Fruit fly (Drosophila melanogaster) whole organism, embryonic: ENCODE data around the gene CkIIalpha-i3.

Experiments used
- CG1024 ChIP-seq: fragments of 200-800 bp; sonication (Bioruptor generic); IDR thresholded peaks from 2 replicates; pipeline ENCODE4 v1.3.6; 2022; ENCODE audit warnings: missing biosample characterization, missing genetic modification characterization
- CG10267 ChIP-seq: fragments of 200-800 bp; sonication (Bioruptor generic); optimal IDR thresholded peaks from 2 replicates; lab custom pipeline; 2018; ENCODE audit warnings: missing biosample characterization, mild to moderate bottlenecking, missing genetic modification characterization, moderate library complexity
- CG11247 ChIP-seq: fragments of 200-800 bp; sonication (Bioruptor generic); IDR thresholded peaks from 2 replicates; pipeline ENCODE4 v1.3.6; 2022; ENCODE audit warnings: missing biosample characterization, missing genetic modification characterization
- CG12659 ChIP-seq: fragments of 200-800 bp; sonication (Bioruptor generic); optimal IDR thresholded peaks from 3 replicates; lab custom pipeline; 2017; ENCODE audit warnings: mild to moderate bottlenecking, missing biosample characterization, missing genetic modification reagents, missing genetic modification characterization
- CG12942 ChIP-seq: fragments of 200-800 bp; sonication (Bioruptor generic); optimal IDR thresholded peaks from 3 replicates; lab custom pipeline; 2016; ENCODE audit warnings: missing biosample characterization, missing genetic modification characterization
- CG13894 ChIP-seq: fragments of 200-800 bp; sonication (Bioruptor generic); optimal IDR thresholded peaks from 3 replicates; lab custom pipeline; 2018; ENCODE audit warnings: missing biosample characterization, mild to moderate bottlenecking, missing genetic modification characterization, moderate library complexity
- CG1603 ChIP-seq: fragments of 200-800 bp; sonication (Bioruptor generic); optimal IDR thresholded peaks from 2 replicates; lab custom pipeline; 2019; ENCODE audit warnings: missing biosample characterization, mild to moderate bottlenecking, missing genetic modification characterization, moderate library complexity
- CG17359 ChIP-seq: fragments of 200-800 bp; sonication (Bioruptor generic); optimal IDR thresholded peaks from 3 replicates; lab custom pipeline; 2018; ENCODE audit warnings: missing biosample characterization, mild to moderate bottlenecking, missing genetic modification characterization, moderate library complexity
- CG17385 ChIP-seq: fragments of 200-800 bp; sonication (Bioruptor generic); optimal IDR thresholded peaks from 3 replicates; lab custom pipeline; 2018; ENCODE audit warnings: missing biosample characterization, mild to moderate bottlenecking, missing genetic modification characterization
- CG2875 ChIP-seq: fragments of 200-800 bp; sonication (Bioruptor generic); optimal IDR thresholded peaks from 2 replicates; lab custom pipeline; 2017; ENCODE audit warnings: missing biosample characterization, mild to moderate bottlenecking, missing genetic modification characterization, missing genetic modification reagents
- CG30403 ChIP-seq: fragments of 200-800 bp; sonication (Bioruptor generic); optimal IDR thresholded peaks from 3 replicates; lab custom pipeline; 2016; ENCODE audit warnings: missing biosample characterization, missing genetic modification characterization
- CG30431 ChIP-seq: fragments of 200-800 bp; sonication (Bioruptor generic); optimal IDR thresholded peaks from 2 replicates; lab custom pipeline; 2017; ENCODE audit warnings: missing biosample characterization, missing genetic modification characterization
- CG3407 ChIP-seq: fragments of 200-800 bp; sonication (Bioruptor generic); optimal IDR thresholded peaks from 2 replicates; lab custom pipeline; 2018; ENCODE audit warnings: missing biosample characterization, mild to moderate bottlenecking, missing genetic modification characterization
- CG4360 ChIP-seq: fragments of 200-800 bp; sonication (Bioruptor generic); IDR thresholded peaks from 2 replicates; pipeline ENCODE4 v1.3.6; 2022; ENCODE audit warnings: missing biosample characterization, missing genetic modification characterization
- CG4730 ChIP-seq: fragments of 200-800 bp; sonication (Bioruptor generic); IDR thresholded peaks from 2 replicates; pipeline ENCODE4 v1.3.6; 2022; ENCODE audit warnings: missing biosample characterization, missing genetic modification characterization
- CG4854 ChIP-seq: fragments of 200-800 bp; sonication (Bioruptor generic); optimal IDR thresholded peaks from 2 replicates; lab custom pipeline; 2016; ENCODE audit warnings: missing biosample characterization, missing genetic modification characterization, inconsistent platforms
- CG6654 ChIP-seq: fragments of 200-800 bp; sonication (Bioruptor generic); optimal IDR thresholded peaks from 2 replicates; lab custom pipeline; 2017; ENCODE audit warnings: missing biosample characterization, mild to moderate bottlenecking, missing genetic modification characterization
- CG7372 ChIP-seq: fragments of 200-800 bp; sonication (Bioruptor generic); IDR thresholded peaks from 2 replicates; pipeline ENCODE4 v1.3.6; 2022; ENCODE audit warnings: missing biosample characterization, missing genetic modification characterization
- CG8089 ChIP-seq: fragments of 200-800 bp; sonication (Bioruptor generic); optimal IDR thresholded peaks from 3 replicates; lab custom pipeline; 2016; ENCODE audit warnings: missing biosample characterization, missing genetic modification characterization
- CG8290 ChIP-seq, 3 experiments: fragments of 200-800 bp; sonication (Bioruptor generic); optimal IDR thresholded peaks; 2 replicates each; lab custom pipeline; 2016 to 2019; ENCODE audit warnings: missing biosample characterization in 3 of 3, missing genetic modification characterization in 3 of 3, mild to moderate bottlenecking in 2 of 3, moderate library complexity in 1 of 3
- CG8478 ChIP-seq: fragments of >200 bp; optimal IDR thresholded peaks from 2 replicates; lab custom pipeline; 2018
- CG8944 ChIP-seq: fragments of 200-800 bp; sonication (Bioruptor generic); optimal IDR thresholded peaks from 3 replicates; lab custom pipeline; 2016; ENCODE audit warnings: missing biosample characterization, missing genetic modification characterization
- D19A ChIP-seq: fragments of 200-800 bp; optimal IDR thresholded peaks from 3 replicates; lab custom pipeline; 2019; ENCODE audit warnings: missing biosample characterization, mild to moderate bottlenecking, missing genetic modification characterization, moderate library complexity
- Elba2 ChIP-seq: fragments of 200-800 bp; sonication (Bioruptor generic); optimal IDR thresholded peaks from 3 replicates; lab custom pipeline; 2016; ENCODE audit warnings: missing biosample characterization, missing genetic modification characterization
- Ets65A ChIP-seq: fragments of 200-800 bp; sonication (Bioruptor generic); peaks from one replicate; lab custom pipeline; 2016; ENCODE audit warnings: missing biosample characterization, missing genetic modification characterization
- Fer2 ChIP-seq: fragments of 200-800 bp; sonication (Bioruptor generic); optimal IDR thresholded peaks from 2 replicates; lab custom pipeline; 2018; ENCODE audit warnings: missing biosample characterization, mild to moderate bottlenecking, missing genetic modification characterization, moderate library complexity
- Max ChIP-seq: fragments of 200-800 bp; sonication (Bioruptor generic); optimal IDR thresholded peaks from 2 replicates; lab custom pipeline; 2016; ENCODE audit warnings: missing biosample characterization, mild to moderate bottlenecking, missing genetic modification characterization
- NK7.1 ChIP-seq: fragments of 200-800 bp; sonication (Bioruptor generic); optimal IDR thresholded peaks from 3 replicates; lab custom pipeline; 2016; ENCODE audit warnings: missing biosample characterization, missing genetic modification characterization
- Nf-YB ChIP-seq: fragments of 200-800 bp; sonication (Bioruptor generic); optimal IDR thresholded peaks from 3 replicates; lab custom pipeline; 2019; ENCODE audit warnings: missing biosample characterization, mild to moderate bottlenecking, missing genetic modification characterization, moderate library complexity
- PHDP ChIP-seq: fragments of 200-800 bp; sonication (Bioruptor generic); optimal IDR thresholded peaks from 3 replicates; lab custom pipeline; 2018; ENCODE audit warnings: missing biosample characterization, mild to moderate bottlenecking, missing genetic modification characterization, moderate library complexity
- Ptx1 ChIP-seq: fragments of 200-800 bp; sonication (Bioruptor generic); IDR thresholded peaks from 2 replicates; pipeline ENCODE4 v1.3.6; 2022; ENCODE audit warnings: missing biosample characterization, missing genetic modification characterization
- Trl ChIP-seq, 3 experiments: fragments of >200 bp in 2 of 3; fragments of 200-800 bp in 1 of 3; sonication (Bioruptor generic) in 1 of 3; optimal IDR thresholded peaks; 2 replicates in 1 of 3; 3 replicates in 2 of 3; lab custom pipeline; 2016 to 2017; ENCODE audit warnings: missing biosample characterization in 1 of 3, missing genetic modification characterization in 1 of 3
- al ChIP-seq: fragments of 200-800 bp; sonication (Bioruptor generic); IDR thresholded peaks from 2 replicates; pipeline ENCODE4 v1.3.6; 2022; ENCODE audit warnings: missing biosample characterization, missing genetic modification characterization
- ase ChIP-seq: fragments of 200-800 bp; sonication (Bioruptor generic); IDR thresholded peaks from 3 replicates; pipeline ENCODE4 v1.3.6; 2022; ENCODE audit warnings: missing biosample characterization, missing genetic modification characterization
- az2 ChIP-seq: fragments of 200-800 bp; sonication (Bioruptor generic); optimal IDR thresholded peaks from 3 replicates; lab custom pipeline; 2016; ENCODE audit warnings: missing biosample characterization, missing genetic modification characterization
- bbx ChIP-seq: fragments of 200-800 bp; sonication (Bioruptor generic); IDR thresholded peaks from 2 replicates; pipeline ENCODE4 v1.3.6; 2022; ENCODE audit warnings: missing biosample characterization, missing genetic modification characterization; ENCODE audit not compliant: partially characterized antibody
- bowl ChIP-seq: fragments of 200-800 bp; sonication (Bioruptor generic); IDR thresholded peaks from 2 replicates; pipeline ENCODE4 v1.3.6; 2022; ENCODE audit warnings: missing biosample characterization, missing genetic modification characterization
- btn ChIP-seq: fragments of 200-800 bp; sonication (Bioruptor generic); optimal IDR thresholded peaks from 2 replicates; lab custom pipeline; 2016; ENCODE audit warnings: missing biosample characterization, missing genetic modification characterization
- fru ChIP-seq: fragments of >200 bp; optimal IDR thresholded peaks from 2 replicates; lab custom pipeline; 2017
- ftz-f1 ChIP-seq: fragments of 200-800 bp; sonication (Bioruptor generic); optimal IDR thresholded peaks from 2 replicates; lab custom pipeline; 2016; ENCODE audit warnings: missing biosample characterization, missing genetic modification characterization
- lov ChIP-seq, 2 experiments: fragments of 200-800 bp in 1 of 2; fragments of >200 bp in 1 of 2; sonication (Bioruptor generic) in 1 of 2; IDR thresholded peaks in 1 of 2; optimal IDR thresholded peaks in 1 of 2; 2 replicates in 1 of 2; 3 replicates in 1 of 2; pipeline versions ENCODE4 v1.3.6 to Lab custom; 2017 to 2022; ENCODE audit warnings: missing biosample characterization in 1 of 2, missing genetic modification characterization in 1 of 2
- pan ChIP-seq, 4 experiments: fragments of >200 bp in 3 of 4; fragments of 200-800 bp in 1 of 4; sonication (Bioruptor generic) in 1 of 4; optimal IDR thresholded peaks in 3 of 4; IDR thresholded peaks in 1 of 4; 2 replicates each; pipeline versions ENCODE4 v1.3.6 to Lab custom; 2017 to 2022; ENCODE audit warnings: missing biosample characterization in 2 of 4, missing genetic modification characterization in 2 of 4, mixed read lengths in 1 of 4
- psq ChIP-seq: fragments of 200-800 bp; sonication (Bioruptor generic); optimal IDR thresholded peaks from 2 replicates; lab custom pipeline; 2017; ENCODE audit warnings: missing biosample characterization, missing genetic modification characterization
- row ChIP-seq: fragments of 200-800 bp; sonication (Bioruptor generic); IDR thresholded peaks from 3 replicates; pipeline ENCODE4 v1.3.6; 2022; ENCODE audit warnings: missing biosample characterization, missing genetic modification characterization
- salm ChIP-seq: fragments of 200-800 bp; sonication (Bioruptor generic); optimal IDR thresholded peaks from 2 replicates; lab custom pipeline; 2018; ENCODE audit warnings: missing biosample characterization, mild to moderate bottlenecking, missing genetic modification characterization
- slou ChIP-seq: fragments of 200-800 bp; sonication (Bioruptor generic); optimal IDR thresholded peaks from 3 replicates; lab custom pipeline; 2016; ENCODE audit warnings: missing biosample characterization, missing genetic modification characterization
- sr ChIP-seq: fragments of 200-800 bp; sonication (Bioruptor generic); IDR thresholded peaks from 3 replicates; pipeline ENCODE4 v1.3.6; 2022; ENCODE audit warnings: missing biosample characterization, missing genetic modification characterization
- zen2 ChIP-seq: fragments of 200-800 bp; sonication (Bioruptor generic); IDR thresholded peaks from 3 replicates; pipeline ENCODE4 v1.3.6; 2022; ENCODE audit warnings: missing biosample characterization, missing genetic modification characterization; ENCODE audit not compliant: partially characterized antibody
- zfh1 ChIP-seq: fragments of 200-800 bp; sonication (Bioruptor generic); IDR thresholded peaks from 3 replicates; pipeline ENCODE4 v1.3.6; 2022; ENCODE audit warnings: missing biosample characterization, missing genetic modification characterization

CkIIalpha-i3 gene

dm6 chr3L:739357-740130, 29.1 kb upstream of the CkIIalpha-i3 start (continued):
- TF ChIP-seq Ets65A: no peak
- no peak for TF ChIP-seq Nf-YB (GFP tag; lab: Kevin White, UChicago)
- TF ChIP-seq CG30431 (GFP tag; lab: Kevin White, UChicago): no peak
- no peak for TF ChIP-seq CG30403 (GFP tag; lab: Kevin White, UChicago)
- no peak for TF ChIP-seq CG13894 (tag; lab: Kevin White, UChicago)
- TF ChIP-seq CG2875: no peak
- no peak for TF ChIP-seq CG11247
- no peak for TF ChIP-seq CG12942 (GFP tag; lab: Kevin White, UChicago)
- TF ChIP-seq CG17359 (tag; lab: Kevin White, UChicago): no peak
- TF ChIP-seq ftz-f1 (GFP tag; lab: Kevin White, UChicago): no peak
- TF ChIP-seq D19A (tag; lab: Kevin White, UChicago): peak; percentile 87
- TF ChIP-seq sr (GFP tag; lab: Robert Waterston, UW): no peak
- TF ChIP-seq bowl (GFP tag; lab: Robert Waterston, UW): no peak
- no peak for TF ChIP-seq slou
- no peak for TF ChIP-seq CG8478 (lab: Kevin White, UChicago)
- TF ChIP-seq psq: no peak
- TF ChIP-seq Elba2 (GFP tag; lab: Kevin White, UChicago): no peak
- TF ChIP-seq ase (GFP tag; lab: Robert Waterston, UW): no peak
- TF ChIP-seq CG8290 (GFP tag; optimal IDR thresholded peaks at IDR 0.05; lab: Kevin White, UChicago): no peak
- peak in 1 of 2 experiments; percentile 7 for TF ChIP-seq CG8290 (tag; optimal IDR thresholded peaks at IDR 0.05; lab: Kevin White, UChicago)
- no peak for TF ChIP-seq lov (optimal IDR thresholded peaks at IDR 0.05; lab: Kevin White, UChicago)
- 0 out of 3 replicates have a peak, but pooled peaks have one; percentile 36 for TF ChIP-seq lov (GFP tag; IDR thresholded peaks at IDR 0.05; lab: Robert Waterston, UW)
- TF ChIP-seq al (GFP tag; lab: Robert Waterston, UW): no peak
- no peak for TF ChIP-seq CG10267 (tag; lab: Kevin White, UChicago)
- no peak for TF ChIP-seq CG1603 (tag; lab: Kevin White, UChicago)
- no peak; the same call in 1 of the 2 replicates for TF ChIP-seq bbx
- no peak for TF ChIP-seq Ptx1 (GFP tag; lab: Robert Waterston, UW)
- no peak for TF ChIP-seq Max (GFP tag; lab: Kevin White, UChicago)
- TF ChIP-seq pan (optimal IDR thresholded peaks at IDR 0.05; lab: Kevin White, UChicago): no peak
- TF ChIP-seq pan (GFP tag; optimal IDR thresholded peaks at IDR 0.05 in 1 of 2, IDR thresholded peaks at IDR 0.05 in 1 of 2): no peak
- TF ChIP-seq CG1024 (GFP tag; lab: Robert Waterston, UW): 0 out of 2 replicates have a peak, but pooled peaks have one; percentile 11
- no peak for TF ChIP-seq CG4730 (GFP tag; lab: Robert Waterston, UW)
- no peak for TF ChIP-seq btn (GFP tag; lab: Kevin White, UChicago)
- no peak for TF ChIP-seq CG12659 (GFP tag; lab: Kevin White, UChicago)
- no peak for TF ChIP-seq salm
- TF ChIP-seq PHDP: no peak
- peak; percentile 55 for TF ChIP-seq CG4360 (GFP tag; lab: Robert Waterston, UW)
- no peak for TF ChIP-seq NK7.1 (GFP tag; lab: Kevin White, UChicago)
- no peak for TF ChIP-seq CG8089 (GFP tag; lab: Kevin White, UChicago)
- no peak for TF ChIP-seq CG8944 (GFP tag; lab: Kevin White, UChicago)
- no peak for TF ChIP-seq zfh1 (GFP tag; lab: Robert Waterston, UW)
- TF ChIP-seq Trl (optimal IDR thresholded peaks at IDR 0.05; lab: Kevin White, UChicago): peak in 1 of 2 experiments; percentile 55
- no peak for TF ChIP-seq Trl (GFP tag; optimal IDR thresholded peaks at IDR 0.05; lab: Kevin White, UChicago)
- no peak for TF ChIP-seq CG4854
- TF ChIP-seq CG3407 (GFP tag; lab: Kevin White, UChicago): no peak
- TF ChIP-seq Fer2 (tag; lab: Kevin White, UChicago): no peak
- no peak for TF ChIP-seq CG17385
- no peak for TF ChIP-seq zen2
- no peak for TF ChIP-seq fru
- TF ChIP-seq az2 (GFP tag; lab: Kevin White, UChicago): no peak
- no peak for TF ChIP-seq CG6654 (GFP tag; lab: Kevin White, UChicago)
- TF ChIP-seq CG7372 (GFP tag; lab: Robert Waterston, UW): no peak
- peak; percentile 55 for TF ChIP-seq row (GFP tag; lab: Robert Waterston, UW)
